Worm (Caenorhabditis elegans) whole organism, L2 larva: ENCODE data around the gene B0281.3.
A peak's percentile ranks its signal among the peaks of the same experiment; 100 is the strongest.

Source experiments
- R02D3.7 ChIP-seq: fragments of 150-350 bp; optimal IDR thresholded peaks from 2 replicates; lab custom pipeline; 2014; ENCODE audit warnings: missing biosample characterization, missing genetic modification characterization
- Y55F3AM.14 ChIP-seq: fragments of 200-800 bp; sonication (Bioruptor generic); optimal IDR thresholded peaks from 2 replicates; lab custom pipeline; 2018; ENCODE audit warnings: mild to moderate bottlenecking, missing genetic modification characterization, missing compliant biosample characterization
- ZK546.5 ChIP-seq: sonication (generic microtip); optimal IDR thresholded peaks from 2 replicates; lab custom pipeline; 2017; ENCODE audit warnings: missing biosample characterization, missing genetic modification characterization
- aly-2 ChIP-seq: fragments of 150-350 bp; optimal IDR thresholded peaks from 2 replicates; lab custom pipeline; 2014; ENCODE audit warnings: missing biosample characterization, missing genetic modification characterization
- ama-1 ChIP-seq: fragments of 150-350 bp; optimal IDR thresholded peaks from 2 replicates; lab custom pipeline; 2018; ENCODE audit warnings: inconsistent platforms
- blmp-1 ChIP-seq: sonication (generic microtip); optimal IDR thresholded peaks from 2 replicates; lab custom pipeline; 2017; ENCODE audit warnings: missing genetic modification characterization, mild to moderate bottlenecking, missing compliant biosample characterization, antibody characterized with exemption, moderate library complexity; ENCODE audit not compliant: insufficient read depth
- ceh-16 ChIP-seq: fragments of 150-350 bp; optimal IDR thresholded peaks from 2 replicates; lab custom pipeline; 2014; ENCODE audit warnings: missing biosample characterization, missing genetic modification characterization
- crh-2 ChIP-seq: sonication (generic microtip); optimal IDR thresholded peaks from 2 replicates; lab custom pipeline; 2017; ENCODE audit warnings: missing biosample characterization, missing genetic modification characterization
- dmd-4 ChIP-seq: sonication (generic microtip); optimal IDR thresholded peaks from 2 replicates; lab custom pipeline; 2017; ENCODE audit warnings: missing biosample characterization, missing genetic modification characterization
- egl-27 ChIP-seq: sonication (generic microtip); optimal IDR thresholded peaks from 3 replicates; lab custom pipeline; 2017; ENCODE audit warnings: missing biosample characterization, missing genetic modification reagents, missing genetic modification characterization
- elt-1 ChIP-seq: fragments of 150-350 bp; optimal IDR thresholded peaks from 2 replicates; lab custom pipeline; 2014; ENCODE audit warnings: missing biosample characterization, missing genetic modification characterization
- elt-3 ChIP-seq: sonication (generic microtip); optimal IDR thresholded peaks from 2 replicates; lab custom pipeline; 2017; ENCODE audit warnings: missing biosample characterization, missing genetic modification characterization
- fos-1 ChIP-seq: fragments of 150-350 bp; optimal IDR thresholded peaks from 2 replicates; lab custom pipeline; 2014; ENCODE audit warnings: missing biosample characterization, missing genetic modification characterization
- gmeb-1 ChIP-seq: fragments of 150-350 bp; optimal IDR thresholded peaks from 2 replicates; lab custom pipeline; 2014; ENCODE audit warnings: missing biosample characterization, missing genetic modification characterization
- lin-11 ChIP-seq: fragments of 150-350 bp; sonication (generic microtip); optimal IDR thresholded peaks from 2 replicates; lab custom pipeline; 2014; ENCODE audit warnings: missing biosample characterization, missing genetic modification characterization, inconsistent platforms, mixed read lengths
- lin-13 ChIP-seq: fragments of 150-350 bp; optimal IDR thresholded peaks from 2 replicates; lab custom pipeline; 2014; ENCODE audit warnings: missing biosample characterization, missing genetic modification reagents, missing genetic modification characterization
- lin-39 ChIP-seq: fragments of 150-350 bp; optimal IDR thresholded peaks from 2 replicates; lab custom pipeline; 2014; ENCODE audit warnings: missing biosample characterization, missing genetic modification reagents, missing genetic modification characterization
- lsy-2 ChIP-seq, 2 experiments: fragments of 150-350 bp in 1 of 2; sonication (generic microtip) in 1 of 2; optimal IDR thresholded peaks; 2 replicates each; lab custom pipeline; 2014 to 2017; ENCODE audit warnings: missing biosample characterization in 2 of 2, missing genetic modification characterization in 2 of 2
- mab-5 ChIP-seq: fragments of 150-350 bp; optimal IDR thresholded peaks from 2 replicates; lab custom pipeline; 2014; ENCODE audit warnings: missing biosample characterization, missing genetic modification characterization
- mbf-1 ChIP-seq: sonication (generic microtip); optimal IDR thresholded peaks from 2 replicates; lab custom pipeline; 2017; ENCODE audit warnings: missing biosample characterization, missing genetic modification characterization
- nhr-11 ChIP-seq: fragments of 150-350 bp; optimal IDR thresholded peaks from 2 replicates; lab custom pipeline; 2014; ENCODE audit warnings: missing biosample characterization, missing genetic modification characterization
- nhr-23 ChIP-seq: fragments of 150-350 bp; optimal IDR thresholded peaks from 2 replicates; lab custom pipeline; 2014; ENCODE audit warnings: missing biosample characterization, missing genetic modification reagents, missing genetic modification characterization
- nhr-237 ChIP-seq: fragments of 150-350 bp; optimal IDR thresholded peaks from 2 replicates; lab custom pipeline; 2014; ENCODE audit warnings: missing biosample characterization, missing genetic modification characterization
- nhr-25 ChIP-seq: fragments of 150-350 bp; sonication (generic microtip); optimal IDR thresholded peaks from 3 replicates; lab custom pipeline; 2014; ENCODE audit warnings: missing biosample characterization, missing genetic modification characterization
- nhr-6 ChIP-seq: fragments of 150-350 bp; optimal IDR thresholded peaks from 2 replicates; lab custom pipeline; 2014; ENCODE audit warnings: missing biosample characterization, missing genetic modification characterization
- nhr-77 ChIP-seq: fragments of 150-350 bp; optimal IDR thresholded peaks from 2 replicates; lab custom pipeline; 2014; ENCODE audit warnings: missing biosample characterization, missing genetic modification characterization
- peb-1 ChIP-seq: fragments of 150-350 bp; optimal IDR thresholded peaks from 2 replicates; lab custom pipeline; 2014; ENCODE audit warnings: missing biosample characterization, missing genetic modification characterization
- skn-1 ChIP-seq: sonication (generic microtip); optimal IDR thresholded peaks from 2 replicates; lab custom pipeline; 2017; ENCODE audit warnings: missing biosample characterization, missing genetic modification characterization
- sma-3 ChIP-seq: sonication (generic microtip); optimal IDR thresholded peaks from 2 replicates; lab custom pipeline; 2016; ENCODE audit warnings: missing genetic modification reagents, missing genetic modification characterization, missing compliant biosample characterization
- sma-9 ChIP-seq, 2 experiments: fragments of 150-350 bp in 1 of 2; sonication (generic microtip) in 1 of 2; optimal IDR thresholded peaks; 2 replicates each; lab custom pipeline; 2014 to 2016; ENCODE audit warnings: missing genetic modification characterization in 2 of 2, mild to moderate bottlenecking in 1 of 2, missing biosample characterization in 1 of 2, missing compliant biosample characterization in 1 of 2, missing genetic modification reagents in 1 of 2, moderate library complexity in 1 of 2
- snpc-4 ChIP-seq: fragments of 150-350 bp; optimal IDR thresholded peaks from 2 replicates; lab custom pipeline; 2014; ENCODE audit warnings: missing biosample characterization, missing genetic modification characterization
- unc-55 ChIP-seq: fragments of 150-350 bp; sonication (generic microtip); optimal IDR thresholded peaks from 3 replicates; lab custom pipeline; 2014; ENCODE audit warnings: missing biosample characterization, missing genetic modification reagents, missing genetic modification characterization
- unc-62 ChIP-seq: fragments of 150-350 bp; optimal IDR thresholded peaks from 2 replicates; lab custom pipeline; 2014; ENCODE audit warnings: missing biosample characterization, missing genetic modification reagents, missing genetic modification characterization
- ztf-1 ChIP-seq: fragments of 200-800 bp; sonication (Bioruptor generic); conservative IDR thresholded peaks from 2 replicates; pipeline ENCODE4 v1.3.6; 2022; ENCODE audit warnings: missing genetic modification characterization, missing compliant biosample characterization
- ztf-11 ChIP-seq: sonication (generic microtip); optimal IDR thresholded peaks from 2 replicates; lab custom pipeline; 2017; ENCODE audit warnings: missing biosample characterization, missing genetic modification characterization
- ztf-4 ChIP-seq: fragments of 150-350 bp; optimal IDR thresholded peaks from 2 replicates; lab custom pipeline; 2014; ENCODE audit warnings: missing biosample characterization, missing genetic modification characterization

B0281.3 gene

ce11 chrII:2332220-2332619 lies 25.4 kb downstream of the B0281.3 start, which contains the start of gene F43C11.8:
F43C11.8 (plus strand) TSS chrII:2332520.
- TF ChIP-seq elt-3 (tag; lab: Kevin White, UChicago) (no peak), crh-2 (tag; lab: Kevin White, UChicago) (no peak), fos-1 (peak; percentile 1)
- TF ChIP-seq, all 48 proteins: peak for 1

- TF ChIP-seq R02D3.7 (tag; lab: Kevin White, UChicago): no peak
- TF ChIP-seq gmeb-1 (tag; lab: Kevin White, UChicago): peak; percentile 26
- TF ChIP-seq fos-1: peak; percentile 60
- no peak for TF ChIP-seq nhr-6 (tag; lab: Kevin White, UChicago)
- TF ChIP-seq blmp-1 (tag; lab: Kevin White, UChicago): no peak
- TF ChIP-seq nhr-23 (tag; lab: Kevin White, UChicago): no peak
- no peak for TF ChIP-seq dmd-4 (tag; lab: Kevin White, UChicago)
- no peak for TF ChIP-seq elt-1 (tag; lab: Kevin White, UChicago)
Measured at ce11 chrII:2335572-2335971, 28.7 kb downstream of the B0281.3 start, which contains the start of gene F43C11.7. F43C11.7 (plus strand) TSS chrII:2335897.

ce11 chrII:2336177-2336576 lies 29.3 kb downstream of the B0281.3 start:
- no peak for TF ChIP-seq ZK546.5 (tag; lab: Kevin White, UChicago)
- no peak for TF ChIP-seq unc-62 (GFP tag; lab: Kevin White, UChicago)
- no peak for TF ChIP-seq snpc-4 (tag; lab: Kevin White, UChicago)
- no peak for TF ChIP-seq nhr-23 (tag; lab: Kevin White, UChicago)
- TF ChIP-seq nhr-11 (tag; lab: Kevin White, UChicago): no peak
- TF ChIP-seq aly-2: no peak
- no peak for TF ChIP-seq lin-13 (GFP tag; lab: Kevin White, UChicago)
- no peak for TF ChIP-seq peb-1 (tag; lab: Kevin White, UChicago)
- no peak for TF ChIP-seq Y55F3AM.14 (GFP tag; lab: Kevin White, UChicago)
- no peak for TF ChIP-seq lsy-2 (tag; optimal IDR thresholded peaks at IDR 0.05; lab: Kevin White, UChicago)
- no peak for TF ChIP-seq ztf-4 (tag; lab: Kevin White, UChicago)
- no peak for TF ChIP-seq nhr-25
- TF ChIP-seq elt-3 (tag; lab: Kevin White, UChicago): no peak
- no peak for TF ChIP-seq ztf-1
- no peak for TF ChIP-seq sma-3
- TF ChIP-seq elt-1 (tag; lab: Kevin White, UChicago): no peak
- no peak for TF ChIP-seq egl-27 (tag; lab: Kevin White, UChicago)

ce11 chrII:2340974-2341373 lies 34.1 kb downstream of the B0281.3 start:
- TF ChIP-seq nhr-11 (tag; lab: Kevin White, UChicago) (no peak), gmeb-1 (tag; lab: Kevin White, UChicago) (no peak), elt-3 (tag; lab: Kevin White, UChicago) (no peak), mbf-1 (tag; lab: Kevin White, UChicago) (no peak), ZK546.5 (tag; lab: Kevin White, UChicago) (no peak), skn-1 (tag; lab: Kevin White, UChicago) (no peak), ztf-11 (no peak), mab-5 (no peak), dmd-4 (tag; lab: Kevin White, UChicago) (no peak), nhr-77 (no peak), R02D3.7 (tag; lab: Kevin White, UChicago) (no peak), ama-1 (lab: Kevin White, UChicago) (no peak), ceh-16 (tag; lab: Kevin White, UChicago) (no peak), lin-39 (no peak), nhr-23 (tag; lab: Kevin White, UChicago) (no peak), nhr-237 (no peak), unc-55 (GFP tag; lab: Kevin White, UChicago) (peak; percentile 26), sma-3 (no peak), Y55F3AM.14 (GFP tag; lab: Kevin White, UChicago) (no peak), unc-62 (GFP tag; lab: Kevin White, UChicago) (no peak), lsy-2 (tag; optimal IDR thresholded peaks at IDR 0.05; lab: Kevin White, UChicago) (peak in 1 of 2 experiments; percentile 38), sma-9 (GFP tag; optimal IDR thresholded peaks at IDR 0.05; lab: Kevin White, UChicago) (no peak), sma-9 (tag; optimal IDR thresholded peaks at IDR 0.05; lab: Kevin White, UChicago) (no peak), lin-11 (tag; lab: Kevin White, UChicago) (no peak), crh-2 (tag; lab: Kevin White, UChicago) (peak; percentile 14), lin-13 (GFP tag; lab: Kevin White, UChicago) (no peak)
